Fruit fly (Drosophila melanogaster): ENCODE results near the gene elm.

Gene elm

DNA sequence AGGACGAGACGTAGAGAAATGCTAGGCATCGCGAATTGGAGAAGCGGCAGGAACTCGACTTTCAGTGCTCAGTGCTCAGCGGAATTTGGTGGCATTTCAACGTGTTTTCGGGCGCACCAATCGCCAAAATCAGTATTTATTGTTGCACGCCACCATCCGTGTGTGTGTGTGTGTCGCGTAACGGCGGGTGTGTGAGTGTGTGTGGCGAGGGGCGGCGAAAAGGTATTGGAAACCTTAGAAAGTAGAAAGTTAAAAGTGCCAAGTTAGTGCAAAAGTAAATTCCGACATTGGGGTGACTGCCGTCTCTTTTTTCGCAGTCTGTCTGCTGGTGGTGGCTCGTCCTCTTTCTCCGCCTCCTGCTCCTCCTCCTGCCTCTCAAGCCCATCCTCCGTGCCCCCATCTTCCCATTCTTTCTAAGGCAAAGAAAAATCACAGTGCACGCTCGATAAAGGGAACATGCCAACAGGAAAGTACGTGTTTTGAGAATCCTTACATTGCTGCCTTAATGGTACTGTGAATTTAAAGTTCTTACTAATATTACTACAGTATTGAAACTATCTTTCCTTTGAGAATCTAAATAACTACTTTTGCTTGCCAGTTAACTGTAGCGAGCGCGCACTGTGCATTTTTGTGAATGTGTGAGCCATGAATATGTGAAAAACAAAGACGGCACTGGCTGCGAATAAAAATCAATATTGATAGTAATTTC, 31.5 kb upstream of the elm start (continued):
- TF ChIP-seq E2f1 (GFP tag; IDR thresholded peaks at IDR 0.05) (peak; percentile 40; the same call in 1 of the 2 replicates), cas (GFP tag; IDR thresholded peaks at IDR 0.05) (no peak), CG15073 (GFP tag; optimal IDR thresholded peaks at IDR 0.05) (no peak), twi (tag; optimal IDR thresholded peaks at IDR 0.05) (no peak), CG6854 (GFP tag; optimal IDR thresholded peaks at IDR 0.05) (no peak), Ravus (GFP tag; IDR thresholded peaks at IDR 0.05) (no peak), Usf (GFP tag; optimal IDR thresholded peaks at IDR 0.05) (no peak), zfh2 (GFP tag; optimal IDR thresholded peaks at IDR 0.05) (no peak), PHDP (tag; optimal IDR thresholded peaks at IDR 0.05) (peak; percentile 45), CG3163 (GFP tag; optimal IDR thresholded peaks at IDR 0.05) (no peak), Hand (GFP tag; optimal IDR thresholded peaks at IDR 0.05) (peak; percentile 70), Oaz (GFP tag; IDR thresholded peaks at IDR 0.05) (0 out of 2 replicates have a peak, but pooled peaks have one; percentile 16), chn (GFP tag; optimal IDR thresholded peaks at IDR 0.05) (peak; percentile 25), CG17186 (GFP tag; optimal IDR thresholded peaks at IDR 0.05) (no peak), Rfx (GFP tag; IDR thresholded peaks at IDR 0.05) (peak; percentile 49; the same call in 1 of the 2 replicates), dm (GFP tag; optimal IDR thresholded peaks at IDR 0.05) (peak; percentile 16)

dm6 chr3R:5685269-5686048, 30.8 kb upstream of the elm start, which contains the start of the genes Rab23 and plx:
Rab23 (minus strand) TSS chr3R:5685434.
plx (plus strand) TSS chr3R:5685855.
- no peak for TF ChIP-seq CG4328 (GFP tag; optimal IDR thresholded peaks at IDR 0.05)
- no peak for TF ChIP-seq CG10959 (GFP tag; IDR thresholded peaks at IDR 0.05)
- no peak for TF ChIP-seq fd102C (GFP tag; optimal IDR thresholded peaks at IDR 0.05)
- TF ChIP-seq toy (GFP tag; IDR thresholded peaks at IDR 0.05) = no peak
- no peak for TF ChIP-seq CG12219 (GFP tag; optimal IDR thresholded peaks at IDR 0.05)
- TF ChIP-seq Nf-YA (GFP tag; IDR thresholded peaks at IDR 0.05) = no peak
- TF ChIP-seq CG5953 (GFP tag; IDR thresholded peaks at IDR 0.05) = no peak
- TF ChIP-seq CG13287 (GFP tag; IDR thresholded peaks at IDR 0.05; ENCODE audit: partially characterized antibody) = peak; percentile 47; the same call in 1 of the 2 replicates
- TF ChIP-seq h (optimal IDR thresholded peaks at IDR 0.05) = no peak
- peak; percentile 34 for TF ChIP-seq CG9932 (GFP tag; IDR thresholded peaks at IDR 0.05)
- TF ChIP-seq croc (GFP tag; conservative IDR thresholded peaks at IDR 0.05) = no peak
- TF ChIP-seq MBD-R2 (GFP tag; IDR thresholded peaks at IDR 0.05) = peak; percentile 78
- TF ChIP-seq CG11723 (GFP tag; optimal IDR thresholded peaks at IDR 0.05) = no peak
- TF ChIP-seq CG34224 (GFP tag; IDR thresholded peaks at IDR 0.05; ENCODE audit: partially characterized antibody) = no peak; the same call in 2 of the 3 replicates
- peak; percentile 48 for TF ChIP-seq CG15601 (tag; optimal IDR thresholded peaks at IDR 0.05)
- no peak for TF ChIP-seq CG10274 (GFP tag; optimal IDR thresholded peaks at IDR 0.05)
- peak; percentile 41; the same call in 1 of the 2 replicates for TF ChIP-seq bbx (GFP tag; IDR thresholded peaks at IDR 0.05; ENCODE audit: partially characterized antibody)
- peak; percentile 39 for TF ChIP-seq trem (tag; optimal IDR thresholded peaks at IDR 0.05)
- TF ChIP-seq yki (optimal IDR thresholded peaks at IDR 0.05) = no peak
- peak; percentile 18 for TF ChIP-seq CG4707 (GFP tag; optimal IDR thresholded peaks at IDR 0.05)
- 0 out of 3 replicates have a peak, but pooled peaks have one; percentile 7 for TF ChIP-seq Doc3 (GFP tag; IDR thresholded peaks at IDR 0.05; ENCODE audit: partially characterized antibody)
- TF ChIP-seq CG7372 (GFP tag; IDR thresholded peaks at IDR 0.05) = no peak
- TF ChIP-seq CG31388 (GFP tag; optimal IDR thresholded peaks at IDR 0.05) = no peak
- TF ChIP-seq vvl (GFP tag; IDR thresholded peaks at IDR 0.05) = peak; percentile 11; the same call in 1 of the 2 replicates
- TF ChIP-seq CG18619 (GFP tag; optimal IDR thresholded peaks at IDR 0.05) = peak; percentile 27
- TF ChIP-seq CG8924 (tag; optimal IDR thresholded peaks at IDR 0.05) = no peak
- TF ChIP-seq CG17186 (GFP tag; optimal IDR thresholded peaks at IDR 0.05) = peak; percentile 58
- TF ChIP-seq CG12155 (GFP tag; optimal IDR thresholded peaks at IDR 0.05) = peak; percentile 49
- TF ChIP-seq ara (GFP tag; IDR thresholded peaks at IDR 0.05) = no peak
- no peak for TF ChIP-seq CG8765 (GFP tag; IDR thresholded peaks at IDR 0.05)
- no peak for TF ChIP-seq wdn (GFP tag; IDR thresholded peaks at IDR 0.05)
- TF ChIP-seq sna (GFP tag; IDR thresholded peaks at IDR 0.05; ENCODE audit: partially characterized antibody) = no peak
- no peak for TF ChIP-seq pan (optimal IDR thresholded peaks at IDR 0.05)
- TF ChIP-seq pan (GFP tag; optimal IDR thresholded peaks at IDR 0.05 in 1 of 2, IDR thresholded peaks at IDR 0.05 in 1 of 2) = no peak

Data from whole organism, embryonic.